Worm (Caenorhabditis elegans): ENCODE results near the gene Y38H6C.18.
A peak's percentile ranks its signal among the peaks of the same experiment; 100 is the strongest.

The Y38H6C.18 gene

ce11 chrV:20544092-20544491 is 2.9 kb downstream of the Y38H6C.18 start, which contains the start of gene slc-36.3:
Gene slc-36.3 (minus strand): TSS chrV:20544192.
- no peak for TF ChIP-seq C34B4.2 (tag; optimal IDR thresholded peaks at IDR 0.05)
- TF ChIP-seq dpl-1 (GFP tag; optimal IDR thresholded peaks at IDR 0.05), result no peak
- no peak for TF ChIP-seq swsn-7 (tag; optimal IDR thresholded peaks at IDR 0.05)
- no peak for TF ChIP-seq fkh-8 (tag; optimal IDR thresholded peaks at IDR 0.05)
- TF ChIP-seq nhr-85 (tag), result no peak
- TF ChIP-seq Y116A8C.19 (tag; optimal IDR thresholded peaks at IDR 0.05; ENCODE audit: borderline replicate concordance), result no peak
- no peak for TF ChIP-seq rnt-1 (tag; optimal IDR thresholded peaks at IDR 0.05)
- TF ChIP-seq C16A3.4 (tag; optimal IDR thresholded peaks at IDR 0.05), result no peak
- TF ChIP-seq unc-98 (GFP tag; IDR thresholded peaks at IDR 0.05), result no peak
- TF ChIP-seq pag-3 (tag; optimal IDR thresholded peaks at IDR 0.05; ENCODE audit: borderline replicate concordance, insufficient read depth), result no peak
- no peak for TF ChIP-seq ets-5 (GFP tag; IDR thresholded peaks at IDR 0.05)
- no peak for TF ChIP-seq unc-62 (GFP tag; optimal IDR thresholded peaks at IDR 0.05)
- TF ChIP-seq alr-1 (tag; optimal IDR thresholded peaks at IDR 0.05; ENCODE audit: borderline replicate concordance), result no peak
- TF ChIP-seq lin-39 (tag; optimal IDR thresholded peaks at IDR 0.05), result no peak

ce11 chrV:20539055-20539454 is 7.9 kb downstream of the Y38H6C.18 start, which contains the start of gene Y38H6C.16:
Gene Y38H6C.16 (minus strand): TSS chrV:20539347.
- TF ChIP-seq unc-86 (tag; optimal IDR thresholded peaks at IDR 0.05) (no peak), lin-39 (tag; optimal IDR thresholded peaks at IDR 0.05) (no peak), aly-2 (tag; optimal IDR thresholded peaks at IDR 0.05) (no peak), elt-2 (tag; optimal IDR thresholded peaks at IDR 0.05) (no peak), alr-1 (tag; optimal IDR thresholded peaks at IDR 0.05; ENCODE audit: borderline replicate concordance) (no peak), pax-3 (tag; optimal IDR thresholded peaks at IDR 0.05) (no peak), ama-1 (optimal IDR thresholded peaks at IDR 0.05) (no peak), nhr-71 (tag; optimal IDR thresholded peaks at IDR 0.05) (no peak), nhr-237 (tag; optimal IDR thresholded peaks at IDR 0.05) (no peak), nhr-11 (tag; optimal IDR thresholded peaks at IDR 0.05) (no peak), nhr-90 (tag; optimal IDR thresholded peaks at IDR 0.05; ENCODE audit: poor library complexity) (no peak), lin-14 (GFP tag; optimal IDR thresholded peaks at IDR 0.05) (no peak), egl-13 (tag; optimal IDR thresholded peaks at IDR 0.05) (no peak), C04F5.9 (tag; optimal IDR thresholded peaks at IDR 0.05) (no peak), hlh-4 (tag; optimal IDR thresholded peaks at IDR 0.05) (no peak), lsy-2 (tag; optimal IDR thresholded peaks at IDR 0.05) (peak in 1 of 2 experiments; percentile 19), C16A3.4 (tag; optimal IDR thresholded peaks at IDR 0.05) (no peak), C34B4.2 (tag; optimal IDR thresholded peaks at IDR 0.05) (no peak), nhr-20 (tag; optimal IDR thresholded peaks at IDR 0.05) (no peak), ceh-82 (tag; optimal IDR thresholded peaks at IDR 0.05) (no peak), zag-1 (tag; optimal IDR thresholded peaks at IDR 0.05) (no peak), ztf-11 (tag; optimal IDR thresholded peaks at IDR 0.05) (no peak), unc-98 (GFP tag; IDR thresholded peaks at IDR 0.05) (no peak), ceh-8 (GFP tag; optimal IDR thresholded peaks at IDR 0.05) (no peak), xbp-1 (tag; optimal IDR thresholded peaks at IDR 0.05) (peak; percentile 14), aha-1 (tag; optimal IDR thresholded peaks at IDR 0.05) (no peak), fkh-10 (GFP tag; optimal IDR thresholded peaks at IDR 0.05) (no peak), ets-5 (GFP tag; IDR thresholded peaks at IDR 0.05) (no peak), lir-3 (tag; optimal IDR thresholded peaks at IDR 0.05; ENCODE audit: poor library complexity) (no peak), mep-1 (tag; optimal IDR thresholded peaks at IDR 0.05) (peak; percentile 25), elt-3 (tag; optimal IDR thresholded peaks at IDR 0.05) (no peak), sptf-1 (tag; optimal IDR thresholded peaks at IDR 0.05) (no peak), swsn-7 (tag; optimal IDR thresholded peaks at IDR 0.05) (no peak), dpl-1 (GFP tag; optimal IDR thresholded peaks at IDR 0.05) (peak in 1 of 3 experiments; percentile 25), ces-1 (GFP tag; optimal IDR thresholded peaks at IDR 0.05) (no peak), hpl-2 (GFP tag; optimal IDR thresholded peaks at IDR 0.05) (no peak), grh-1 (GFP tag; IDR thresholded peaks at IDR 0.05) (no peak), sup-37 (GFP tag; optimal IDR thresholded peaks at IDR 0.05) (no peak), sox-4 (tag; optimal IDR thresholded peaks at IDR 0.05) (no peak), dsc-1 (tag; optimal IDR thresholded peaks at IDR 0.05) (no peak), nhr-85 (tag) (peak; percentile 73), lin-35 (GFP tag; optimal IDR thresholded peaks at IDR 0.05) (peak in 1 of 2 experiments; percentile 20), nhr-19 (GFP tag; conservative IDR thresholded peaks at IDR 0.05) (no peak), lin-13 (GFP tag; optimal IDR thresholded peaks at IDR 0.05) (no peak), pqm-1 (tag; optimal IDR thresholded peaks at IDR 0.05) (no peak)

Measured in whole organism, L1 larva.